Worm (Caenorhabditis elegans) whole organism, L1 larva: ENCODE data around the gene nhr-226.

Source experiments
- C04F5.9 ChIP-seq: sonication (generic microtip); optimal IDR thresholded peaks from 2 replicates; lab custom pipeline; 2016; ENCODE audit warnings: missing genetic modification characterization, missing compliant biosample characterization
- F16B12.6 ChIP-seq: fragments of 150-350 bp; optimal IDR thresholded peaks from 2 replicates; lab custom pipeline; 2014; ENCODE audit warnings: missing biosample characterization, missing genetic modification characterization
- Y116A8C.19 ChIP-seq: sonication (generic microtip); optimal IDR thresholded peaks from 2 replicates; lab custom pipeline; 2016; ENCODE audit warnings: missing compliant biosample characterization, missing genetic modification characterization, borderline replicate concordance
- aly-2 ChIP-seq: fragments of 150-350 bp; optimal IDR thresholded peaks from 2 replicates; lab custom pipeline; 2014; ENCODE audit warnings: missing biosample characterization, missing genetic modification characterization
- ama-1 ChIP-seq: fragments of 150-350 bp; optimal IDR thresholded peaks from 2 replicates; lab custom pipeline; 2014
- blmp-1 ChIP-seq: fragments of 150-350 bp; optimal IDR thresholded peaks from 2 replicates; lab custom pipeline; 2014; ENCODE audit warnings: missing biosample characterization, missing genetic modification characterization
- ceh-63 ChIP-seq: fragments of 200-800 bp; sonication (Bioruptor generic); optimal IDR thresholded peaks from 2 replicates; lab custom pipeline; 2018; ENCODE audit warnings: mild to moderate bottlenecking, missing genetic modification characterization, missing compliant biosample characterization
- ceh-82 ChIP-seq, 3 experiments: fragments of 150-350 bp in 1 of 3; sonication (generic microtip) in 2 of 3; optimal IDR thresholded peaks; 2 replicates each; lab custom pipeline; 2014 to 2017; ENCODE audit warnings: missing biosample characterization in 3 of 3, missing genetic modification characterization in 3 of 3
- ces-1 ChIP-seq: fragments of 150-350 bp; optimal IDR thresholded peaks from 2 replicates; lab custom pipeline; 2014; ENCODE audit warnings: missing biosample characterization, missing genetic modification reagents, missing genetic modification characterization
- dpl-1 ChIP-seq, 3 experiments: fragments of 150-350 bp in 2 of 3; sonication (generic microtip) in 1 of 3; optimal IDR thresholded peaks; 2 replicates each; lab custom pipeline; 2014 to 2017; ENCODE audit warnings: missing biosample characterization in 3 of 3, missing genetic modification characterization in 3 of 3, missing genetic modification reagents in 3 of 3
- efl-1 ChIP-seq, 4 experiments: fragments of 150-350 bp; optimal IDR thresholded peaks in 3 of 4; peaks in 1 of 4; 1 replicate in 1 of 4; 2 replicates in 3 of 4; lab custom pipeline; 2014; ENCODE audit warnings: missing biosample characterization in 2 of 4, missing genetic modification characterization in 2 of 4, missing genetic modification reagents in 2 of 4
- efl-3 ChIP-seq: fragments of 200-800 bp; sonication (Bioruptor generic); optimal IDR thresholded peaks from 2 replicates; lab custom pipeline; 2018; ENCODE audit warnings: mild to moderate bottlenecking, missing genetic modification characterization, missing compliant biosample characterization
- egl-13 ChIP-seq: sonication (generic microtip); optimal IDR thresholded peaks from 2 replicates; lab custom pipeline; 2016; ENCODE audit warnings: missing genotype, missing genetic modification reagents, missing genetic modification characterization, missing compliant biosample characterization
- egl-27 ChIP-seq, 2 experiments: fragments of 150-350 bp in 1 of 2; sonication (generic microtip); optimal IDR thresholded peaks; 3 replicates each; lab custom pipeline; 2017 to 2018; ENCODE audit warnings: missing biosample characterization in 2 of 2, missing genetic modification characterization in 2 of 2, missing genetic modification reagents in 2 of 2
- elt-2 ChIP-seq: sonication (generic microtip); optimal IDR thresholded peaks from 2 replicates; lab custom pipeline; 2016; ENCODE audit warnings: missing genetic modification characterization, mild to moderate bottlenecking, inconsistent platforms, missing compliant biosample characterization, missing genetic modification reagents
- elt-3 ChIP-seq, 6 experiments: fragments of 150-350 bp in 1 of 6; sonication (generic microtip); optimal IDR thresholded peaks; 2 replicates each; lab custom pipeline; 2017 to 2018; ENCODE audit warnings: missing biosample characterization in 6 of 6, missing genetic modification characterization in 6 of 6, inconsistent platforms in 1 of 6
- fkh-10 ChIP-seq: sonication (generic microtip); optimal IDR thresholded peaks from 2 replicates; lab custom pipeline; 2017; ENCODE audit warnings: missing biosample characterization, missing genetic modification reagents, missing genetic modification characterization
- fkh-4 ChIP-seq: sonication (generic microtip); optimal IDR thresholded peaks from 2 replicates; lab custom pipeline; 2016; ENCODE audit warnings: missing compliant biosample characterization, missing genetic modification characterization, borderline replicate concordance
- fos-1 ChIP-seq: fragments of 150-350 bp; optimal IDR thresholded peaks from 2 replicates; lab custom pipeline; 2014; ENCODE audit warnings: missing biosample characterization, missing genetic modification characterization
- grh-1 ChIP-seq: fragments of 200-800 bp; sonication (Bioruptor generic); IDR thresholded peaks from 2 replicates; pipeline ENCODE4 v1.3.6; 2022; ENCODE audit warnings: missing genetic modification reagents, missing genetic modification characterization, missing compliant biosample characterization
- hlh-4 ChIP-seq: sonication (generic microtip); optimal IDR thresholded peaks from 2 replicates; lab custom pipeline; 2016; ENCODE audit warnings: mild to moderate bottlenecking, missing genetic modification characterization, missing compliant biosample characterization
- hpl-2 ChIP-seq: fragments of 150-350 bp; optimal IDR thresholded peaks from 2 replicates; lab custom pipeline; 2014; ENCODE audit warnings: missing biosample characterization, missing genetic modification reagents, missing genetic modification characterization
- irx-1 ChIP-seq: sonication (generic microtip); optimal IDR thresholded peaks from 2 replicates; lab custom pipeline; 2016; ENCODE audit warnings: missing genetic modification characterization, missing compliant biosample characterization
- isw-1 ChIP-seq: fragments of 200-800 bp; sonication (Bioruptor generic); IDR thresholded peaks from 2 replicates; pipeline ENCODE4 v1.3.6; 2022; ENCODE audit warnings: missing genetic modification characterization, missing compliant biosample characterization
- jun-1 ChIP-seq: fragments of 150-350 bp; optimal IDR thresholded peaks from 2 replicates; lab custom pipeline; 2014; ENCODE audit warnings: missing biosample characterization, missing genetic modification reagents, missing genetic modification characterization
- lin-15B ChIP-seq: fragments of 150-350 bp; sonication (generic microtip); optimal IDR thresholded peaks from 3 replicates; lab custom pipeline; 2014; ENCODE audit warnings: missing biosample characterization, missing genetic modification characterization
- lin-35 ChIP-seq, 2 experiments: fragments of 150-350 bp; optimal IDR thresholded peaks; 2 replicates each; lab custom pipeline; 2014; ENCODE audit warnings: missing biosample characterization in 2 of 2, missing genetic modification characterization in 2 of 2, missing genetic modification reagents in 2 of 2
- mdl-1 ChIP-seq, 2 experiments: fragments of 150-350 bp; optimal IDR thresholded peaks; 2 replicates each; lab custom pipeline; 2014 to 2017; ENCODE audit warnings: missing biosample characterization in 2 of 2, missing genetic modification characterization in 2 of 2, inconsistent platforms in 1 of 2
- mep-1 ChIP-seq: fragments of 150-350 bp; optimal IDR thresholded peaks from 2 replicates; lab custom pipeline; 2014; ENCODE audit warnings: missing biosample characterization, missing genetic modification characterization
- nhr-11 ChIP-seq: fragments of 150-350 bp; optimal IDR thresholded peaks from 2 replicates; lab custom pipeline; 2014; ENCODE audit warnings: missing biosample characterization, missing genetic modification characterization
- nhr-12 ChIP-seq: sonication (generic microtip); optimal IDR thresholded peaks from 2 replicates; lab custom pipeline; 2017; ENCODE audit warnings: missing biosample characterization, missing genetic modification characterization
- nhr-28 ChIP-seq: fragments of 150-350 bp; optimal IDR thresholded peaks from 2 replicates; lab custom pipeline; 2014; ENCODE audit warnings: missing biosample characterization, missing genetic modification characterization
- nhr-47 ChIP-seq: sonication (generic microtip); optimal IDR thresholded peaks from 2 replicates; lab custom pipeline; 2016; ENCODE audit warnings: mild to moderate bottlenecking, missing genetic modification characterization, moderate library complexity, missing compliant biosample characterization
- nhr-76 ChIP-seq: sonication (generic microtip); optimal IDR thresholded peaks from 2 replicates; lab custom pipeline; 2017; ENCODE audit warnings: missing biosample characterization, missing genetic modification characterization
- nhr-77 ChIP-seq: fragments of 150-350 bp; optimal IDR thresholded peaks from 2 replicates; lab custom pipeline; 2014; ENCODE audit warnings: missing biosample characterization, missing genetic modification characterization
- nhr-84 ChIP-seq: sonication (generic microtip); optimal IDR thresholded peaks from 2 replicates; lab custom pipeline; 2017; ENCODE audit warnings: missing biosample characterization, missing genetic modification characterization
- nhr-85 ChIP-seq: sonication (generic microtip); peaks from one replicate; lab custom pipeline; 2016; ENCODE audit warnings: missing genetic modification characterization, inconsistent platforms, missing compliant biosample characterization
- pag-3 ChIP-seq: sonication (generic microtip); optimal IDR thresholded peaks from 2 replicates; lab custom pipeline; 2017; ENCODE audit warnings: missing genetic modification characterization, mild to moderate bottlenecking, missing compliant biosample characterization, antibody characterized with exemption, borderline replicate concordance; ENCODE audit not compliant: insufficient read depth
- rnt-1 ChIP-seq: sonication (generic microtip); optimal IDR thresholded peaks from 2 replicates; lab custom pipeline; 2016; ENCODE audit warnings: mild to moderate bottlenecking, missing genetic modification characterization, moderate library complexity, missing compliant biosample characterization
- skn-1 ChIP-seq: fragments of 150-350 bp; optimal IDR thresholded peaks from 2 replicates; lab custom pipeline; 2014; ENCODE audit warnings: missing biosample characterization, missing genetic modification characterization
- snu-23 ChIP-seq: sonication (generic microtip); optimal IDR thresholded peaks from 2 replicates; lab custom pipeline; 2016; ENCODE audit warnings: missing genetic modification characterization, missing compliant biosample characterization
- sox-4 ChIP-seq: sonication (generic microtip); optimal IDR thresholded peaks from 2 replicates; lab custom pipeline; 2016; ENCODE audit warnings: missing genetic modification characterization, missing compliant biosample characterization
- sptf-1 ChIP-seq: fragments of 150-350 bp; optimal IDR thresholded peaks from 2 replicates; lab custom pipeline; 2014; ENCODE audit warnings: missing biosample characterization, missing genetic modification characterization
- sup-37 ChIP-seq: fragments of 200-800 bp; sonication (Bioruptor generic); optimal IDR thresholded peaks from 2 replicates; lab custom pipeline; 2018; ENCODE audit warnings: mild to moderate bottlenecking, missing genetic modification characterization, missing compliant biosample characterization
- tbx-2 ChIP-seq: sonication (generic microtip); optimal IDR thresholded peaks from 2 replicates; lab custom pipeline; 2016; ENCODE audit warnings: missing genetic modification characterization, missing compliant biosample characterization
- unc-30 ChIP-seq: sonication (generic microtip); optimal IDR thresholded peaks from 2 replicates; lab custom pipeline; 2017; ENCODE audit warnings: missing biosample characterization, missing genetic modification characterization
- unc-86 ChIP-seq: sonication (generic microtip); optimal IDR thresholded peaks from 2 replicates; lab custom pipeline; 2016; ENCODE audit warnings: missing genetic modification characterization, missing compliant biosample characterization
- vab-15 ChIP-seq: sonication (generic microtip); optimal IDR thresholded peaks from 2 replicates; lab custom pipeline; 2017; ENCODE audit warnings: missing genotype, mild to moderate bottlenecking, missing genetic modification characterization, missing compliant biosample characterization
- zag-1 ChIP-seq: fragments of 150-350 bp; optimal IDR thresholded peaks from 2 replicates; lab custom pipeline; 2014; ENCODE audit warnings: missing biosample characterization, missing genetic modification characterization
- ztf-4 ChIP-seq: fragments of 150-350 bp; optimal IDR thresholded peaks from 2 replicates; lab custom pipeline; 2014; ENCODE audit warnings: missing biosample characterization, missing genetic modification characterization

nhr-226 gene

ce11 chrV:2259750-2260149 lies 34.9 kb upstream of the nhr-226 start, which contains the start of gene nhr-182 (continued):
- no peak for TF ChIP-seq fkh-10 (GFP tag; lab: Kevin White, UChicago)
- TF ChIP-seq ceh-63 (GFP tag; lab: Kevin White, UChicago) = no peak
- TF ChIP-seq nhr-28 (tag; lab: Kevin White, UChicago) = no peak
- no peak for TF ChIP-seq efl-3 (GFP tag; lab: Kevin White, UChicago)
- TF ChIP-seq snu-23 = peak; percentile 57
- no peak for TF ChIP-seq egl-13
- TF ChIP-seq F16B12.6 = no peak
- peak; percentile 34 for TF ChIP-seq mep-1 (tag; lab: Kevin White, UChicago)
- no peak for TF ChIP-seq irx-1 (tag; lab: Kevin White, UChicago)
- TF ChIP-seq lin-35 (GFP tag; optimal IDR thresholded peaks at IDR 0.05; lab: Kevin White, UChicago) = peak in 1 of 2 experiments; percentile 56
- TF ChIP-seq ces-1 (GFP tag; lab: Kevin White, UChicago) = no peak
- peak in 1 of 3 experiments; percentile 20 for TF ChIP-seq dpl-1 (GFP tag; optimal IDR thresholded peaks at IDR 0.05; lab: Kevin White, UChicago)
- TF ChIP-seq tbx-2 = peak; percentile 24
- TF ChIP-seq aly-2 (tag; lab: Kevin White, UChicago) = no peak
- TF ChIP-seq rnt-1 (tag; lab: Kevin White, UChicago) = peak; percentile 1
- no peak for TF ChIP-seq fkh-4
- no peak for TF ChIP-seq egl-27 (tag; optimal IDR thresholded peaks at IDR 0.05; lab: Kevin White, UChicago)
- peak; percentile 97 for TF ChIP-seq skn-1 (tag; lab: Kevin White, UChicago)
- TF ChIP-seq ceh-82 (tag; optimal IDR thresholded peaks at IDR 0.05; lab: Kevin White, UChicago) = no peak
- TF ChIP-seq nhr-47 (tag; lab: Kevin White, UChicago) = no peak
- TF ChIP-seq grh-1 (GFP tag; lab: Robert Waterston, UW) = no peak
- peak; percentile 36 to 51 for TF ChIP-seq efl-1 (optimal IDR thresholded peaks at IDR 0.05; lab: Kevin White, UChicago)
- no peak for TF ChIP-seq efl-1 (GFP tag; optimal IDR thresholded peaks at IDR 0.05 in 1 of 2; lab: Kevin White, UChicago)
- no peak for TF ChIP-seq nhr-84
- TF ChIP-seq nhr-12 = no peak
- no peak for TF ChIP-seq jun-1 (tag; lab: Kevin White, UChicago)
- TF ChIP-seq zag-1 (tag; lab: Kevin White, UChicago) = no peak
- no peak for TF ChIP-seq sup-37 (GFP tag; lab: Kevin White, UChicago)
- TF ChIP-seq unc-86 (tag; lab: Kevin White, UChicago) = no peak
- TF ChIP-seq Y116A8C.19 (tag; lab: Kevin White, UChicago) = no peak
- TF ChIP-seq nhr-85 (tag; lab: Kevin White, UChicago) = peak; percentile 80
- TF ChIP-seq nhr-11 (tag; lab: Kevin White, UChicago) = no peak
- no peak for TF ChIP-seq vab-15 (tag; lab: Kevin White, UChicago)
- TF ChIP-seq pag-3 (tag; lab: Kevin White, UChicago) = no peak
- TF ChIP-seq sox-4 = no peak
- TF ChIP-seq isw-1 (GFP tag; lab: Robert Waterston, UW) = no peak
- TF ChIP-seq lin-15B = no peak
- TF ChIP-seq nhr-77 (tag; lab: Kevin White, UChicago) = no peak
- no peak for TF ChIP-seq sptf-1
- no peak for TF ChIP-seq nhr-76 (tag; lab: Kevin White, UChicago)
- no peak for TF ChIP-seq unc-30 (tag; lab: Kevin White, UChicago)
- no peak for TF ChIP-seq fos-1 (tag; lab: Kevin White, UChicago)
- TF ChIP-seq mdl-1 (tag; optimal IDR thresholded peaks at IDR 0.05; lab: Kevin White, UChicago) = no peak
- no peak for TF ChIP-seq C04F5.9 (tag; lab: Kevin White, UChicago)

ce11 chrV:2260660-2261059 lies 34.0 kb upstream of the nhr-226 start, which contains the start of gene F41B5.12:
Gene F41B5.12, plus strand, starts transcription at chrV:2260960.
- TF ChIP-seq egl-13 (no peak), hpl-2 (GFP tag; lab: Kevin White, UChicago) (no peak), ztf-4 (tag; lab: Kevin White, UChicago) (no peak), nhr-77 (tag; lab: Kevin White, UChicago) (no peak), elt-2 (tag; lab: Kevin White, UChicago) (no peak), elt-3 (tag; optimal IDR thresholded peaks at IDR 0.05; lab: Kevin White, UChicago) (no peak), hlh-4 (no peak), ceh-63 (GFP tag; lab: Kevin White, UChicago) (no peak), ama-1 (no peak), blmp-1 (tag; lab: Kevin White, UChicago) (no peak)
- TF ChIP-seq, all 84 proteins: peak for 0
